Worm (Caenorhabditis elegans): ENCODE data around the gene elo-9.

elo-9 gene

ce11 chrII:14964008-14964407 lies at the start of gene elo-9:
Gene elo-9, minus strand, starts transcription at chrII:14964108.
- TF ChIP-seq nhr-76 (tag; optimal IDR thresholded peaks at IDR 0.05) (no peak), nhr-28 (tag; optimal IDR thresholded peaks at IDR 0.05) (no peak), cnd-1 (tag; optimal IDR thresholded peaks at IDR 0.05) (no peak), nhr-2 (tag; optimal IDR thresholded peaks at IDR 0.05) (no peak), tbx-8 (GFP tag; optimal IDR thresholded peaks at IDR 0.05) (no peak), unc-39 (tag; optimal IDR thresholded peaks at IDR 0.05) (no peak), sem-2 (GFP tag; optimal IDR thresholded peaks at IDR 0.05) (no peak), blmp-1 (tag; optimal IDR thresholded peaks at IDR 0.05) (no peak)

DNA sequence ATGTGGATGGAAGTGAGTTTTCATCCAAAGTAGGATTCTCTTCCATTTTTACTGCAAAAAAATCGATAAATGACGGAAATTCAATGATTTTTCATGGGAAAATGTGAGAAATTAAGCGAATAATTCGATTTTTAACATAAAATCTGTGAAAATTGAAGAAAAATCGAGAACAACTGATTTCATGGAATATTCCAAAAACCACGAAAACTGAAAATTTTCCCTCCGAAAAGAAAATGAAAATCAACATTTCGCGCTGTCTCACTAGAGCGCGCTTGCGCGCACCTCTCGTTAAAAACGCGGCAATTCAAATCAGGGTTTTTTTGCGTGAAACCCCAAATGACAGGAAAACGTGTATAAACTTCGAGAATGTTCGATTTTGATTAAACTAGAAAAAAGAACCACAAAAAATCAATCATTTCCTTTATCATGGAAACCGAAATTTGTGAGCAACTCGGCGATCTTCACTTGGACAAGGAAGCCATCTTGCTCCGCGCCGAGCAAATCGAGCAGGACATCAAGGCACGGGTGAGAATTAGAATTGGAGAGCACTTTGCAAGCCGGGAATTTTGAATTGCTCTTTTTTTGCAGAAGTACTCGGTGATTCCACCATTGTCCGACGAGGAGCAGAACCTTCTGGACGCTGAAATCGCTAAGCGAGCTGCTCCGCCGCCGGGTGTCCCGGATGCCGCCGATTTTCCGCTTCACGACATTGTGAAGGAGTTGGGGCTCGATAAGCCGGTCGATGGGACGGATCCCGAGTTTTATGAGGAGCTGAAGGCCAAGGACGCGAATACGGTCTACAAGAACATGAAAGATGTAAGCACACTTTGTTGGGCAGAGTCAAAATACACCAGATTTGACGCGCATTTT lies 46.7 kb upstream of the elo-9 start, which contains the start of the genes Y53F4B.9 and Y53F4B.11:
Gene Y53F4B.9, minus strand, starts transcription at position 51 of the 870 bp plus-strand sequence.
Gene Y53F4B.11, plus strand, starts transcription at position 383 of the 870 bp plus-strand sequence.
- peak; percentile 32 for TF ChIP-seq sptf-1 (tag; optimal IDR thresholded peaks at IDR 0.05)
- TF ChIP-seq ceh-39 (tag; optimal IDR thresholded peaks at IDR 0.05): peak; percentile 44
- peak; percentile 94 for TF ChIP-seq mep-1 (tag; optimal IDR thresholded peaks at IDR 0.05)
- no peak for TF ChIP-seq drap-1 (GFP tag; optimal IDR thresholded peaks at IDR 0.05)
- TF ChIP-seq bed-3 (GFP tag; optimal IDR thresholded peaks at IDR 0.05): no peak
- no peak for TF ChIP-seq mab-5 (tag; optimal IDR thresholded peaks at IDR 0.05)
- TF ChIP-seq nhr-2 (tag; optimal IDR thresholded peaks at IDR 0.05): peak; percentile 24
- no peak for TF ChIP-seq cnd-1 (tag; optimal IDR thresholded peaks at IDR 0.05)
- peak; percentile 74 for TF ChIP-seq lsy-2 (tag; optimal IDR thresholded peaks at IDR 0.05)
- peak; percentile 83 for TF ChIP-seq nhr-237 (tag; optimal IDR thresholded peaks at IDR 0.05)
- TF ChIP-seq ztf-11 (tag; optimal IDR thresholded peaks at IDR 0.05): no peak
- peak; percentile 24 for TF ChIP-seq lin-13 (tag; optimal IDR thresholded peaks at IDR 0.05)
- no peak for TF ChIP-seq tbx-8 (GFP tag; optimal IDR thresholded peaks at IDR 0.05)
- no peak for TF ChIP-seq blmp-1 (tag; optimal IDR thresholded peaks at IDR 0.05)
- TF ChIP-seq snpc-4 (tag; optimal IDR thresholded peaks at IDR 0.05): no peak
- no peak for TF ChIP-seq elt-1 (tag; optimal IDR thresholded peaks at IDR 0.05; ENCODE audit: borderline replicate concordance, insufficient read depth)
- peak; percentile 28 for TF ChIP-seq unc-62 (GFP tag; optimal IDR thresholded peaks at IDR 0.05)
- no peak for TF ChIP-seq ceh-83 (GFP tag; optimal IDR thresholded peaks at IDR 0.05)
- peak; percentile 65 for TF ChIP-seq ces-1 (GFP tag; optimal IDR thresholded peaks at IDR 0.05)
- TF ChIP-seq flh-1 (GFP tag; optimal IDR thresholded peaks at IDR 0.05): no peak
- no peak for TF ChIP-seq mls-2 (tag; optimal IDR thresholded peaks at IDR 0.05)
- peak; percentile 34 for TF ChIP-seq pha-4 (tag; optimal IDR thresholded peaks at IDR 0.05)
- no peak for TF ChIP-seq sem-2 (GFP tag; optimal IDR thresholded peaks at IDR 0.05)
- no peak for TF ChIP-seq unc-39 (tag; optimal IDR thresholded peaks at IDR 0.05)
- no peak for TF ChIP-seq lin-32 (GFP tag; optimal IDR thresholded peaks at IDR 0.05)
- TF ChIP-seq hlh-1 (tag; optimal IDR thresholded peaks at IDR 0.05): peak; percentile 31

- TF ChIP-seq lsy-2 (tag; optimal IDR thresholded peaks at IDR 0.05) (no peak), mls-2 (tag; optimal IDR thresholded peaks at IDR 0.05) (peak; percentile 14), ceh-83 (GFP tag; optimal IDR thresholded peaks at IDR 0.05) (no peak)
Measured at ce11 chrII:15008481-15009057, 44.7 kb upstream of the elo-9 start.

ce11 chrII:15005118-15005517 lies 41.2 kb upstream of the elo-9 start:
- TF ChIP-seq mep-1 (tag; optimal IDR thresholded peaks at IDR 0.05): no peak
- TF ChIP-seq sem-2 (GFP tag; optimal IDR thresholded peaks at IDR 0.05): no peak
- TF ChIP-seq tbx-8 (GFP tag; optimal IDR thresholded peaks at IDR 0.05): no peak
- no peak for TF ChIP-seq sptf-1 (tag; optimal IDR thresholded peaks at IDR 0.05)
- TF ChIP-seq snpc-4 (tag; optimal IDR thresholded peaks at IDR 0.05): no peak
- TF ChIP-seq ces-1 (GFP tag; optimal IDR thresholded peaks at IDR 0.05): no peak
- TF ChIP-seq mls-2 (tag; optimal IDR thresholded peaks at IDR 0.05): no peak
- TF ChIP-seq nhr-2 (tag; optimal IDR thresholded peaks at IDR 0.05): no peak
- TF ChIP-seq nhr-28 (tag; optimal IDR thresholded peaks at IDR 0.05): no peak
- TF ChIP-seq zip-8 (tag; optimal IDR thresholded peaks at IDR 0.05): no peak
- no peak for TF ChIP-seq mab-5 (tag; optimal IDR thresholded peaks at IDR 0.05)
- TF ChIP-seq ztf-11 (tag; optimal IDR thresholded peaks at IDR 0.05): no peak
- TF ChIP-seq lsy-2 (tag; optimal IDR thresholded peaks at IDR 0.05): no peak
- TF ChIP-seq elt-3 (tag; optimal IDR thresholded peaks at IDR 0.05): no peak
- no peak for TF ChIP-seq ceh-39 (tag; optimal IDR thresholded peaks at IDR 0.05)
- no peak for TF ChIP-seq blmp-1 (tag; optimal IDR thresholded peaks at IDR 0.05)
- no peak for TF ChIP-seq nhr-76 (tag; optimal IDR thresholded peaks at IDR 0.05)
- no peak for TF ChIP-seq cnd-1 (tag; optimal IDR thresholded peaks at IDR 0.05)
- TF ChIP-seq unc-120 (tag; optimal IDR thresholded peaks at IDR 0.05; ENCODE audit: poor library complexity, severe bottlenecking): no peak

All from whole organism, mixed stage, embryonic.